Fruit fly (Drosophila melanogaster) whole organism, embryonic: ENCODE data around the gene CdGAPr.

Source experiments
- B-H1 ChIP-seq: fragments of 200-800 bp; sonication (Bioruptor generic); IDR thresholded peaks from 3 replicates; pipeline ENCODE4 v1.3.6; 2022; ENCODE audit warnings: missing biosample characterization, missing genetic modification characterization
- CG10209 ChIP-seq: fragments of 200-800 bp; sonication (Bioruptor generic); optimal IDR thresholded peaks from 3 replicates; lab custom pipeline; 2017; ENCODE audit warnings: missing biosample characterization, mild to moderate bottlenecking, missing genetic modification characterization, missing genetic modification reagents
- CG12219 ChIP-seq: fragments of 200-800 bp; sonication (Bioruptor generic); optimal IDR thresholded peaks from 3 replicates; lab custom pipeline; 2018; ENCODE audit warnings: missing biosample characterization, mild to moderate bottlenecking, missing genetic modification characterization
- CG14050 ChIP-seq: fragments of 200-800 bp; sonication (Bioruptor generic); IDR thresholded peaks from 3 replicates; pipeline ENCODE4 v1.3.6; 2022; ENCODE audit warnings: missing biosample characterization, missing genetic modification characterization
- CG15011 ChIP-seq: fragments of 200-800 bp; sonication (Bioruptor generic); optimal IDR thresholded peaks from 3 replicates; lab custom pipeline; 2018; ENCODE audit warnings: missing biosample characterization, mild to moderate bottlenecking, missing genetic modification characterization
- CG15696 ChIP-seq: fragments of 200-800 bp; sonication (Bioruptor generic); optimal IDR thresholded peaks from 2 replicates; lab custom pipeline; 2019; ENCODE audit warnings: missing biosample characterization, mild to moderate bottlenecking, missing genetic modification characterization, moderate library complexity
- CG16815 ChIP-seq: fragments of 200-800 bp; sonication (Bioruptor generic); optimal IDR thresholded peaks from 3 replicates; lab custom pipeline; 2017; ENCODE audit warnings: missing biosample characterization, mild to moderate bottlenecking, missing genetic modification characterization
- CG17385 ChIP-seq: fragments of 200-800 bp; sonication (Bioruptor generic); optimal IDR thresholded peaks from 3 replicates; lab custom pipeline; 2018; ENCODE audit warnings: missing biosample characterization, mild to moderate bottlenecking, missing genetic modification characterization
- CG17568 ChIP-seq: fragments of 200-800 bp; sonication (Bioruptor generic); optimal IDR thresholded peaks from 2 replicates; lab custom pipeline; 2018; ENCODE audit warnings: missing biosample characterization, mild to moderate bottlenecking, missing genetic modification characterization, moderate library complexity
- CG17802 ChIP-seq: fragments of 200-800 bp; sonication (Bioruptor generic); optimal IDR thresholded peaks from 2 replicates; lab custom pipeline; 2018; ENCODE audit warnings: missing biosample characterization, mild to moderate bottlenecking, missing genetic modification characterization, moderate library complexity
- CG1792 ChIP-seq: fragments of 200-800 bp; sonication (Bioruptor generic); optimal IDR thresholded peaks from 2 replicates; lab custom pipeline; 2016; ENCODE audit warnings: missing biosample characterization, missing genetic modification characterization
- CG2199 ChIP-seq: fragments of 200-800 bp; sonication (Bioruptor generic); IDR thresholded peaks from 3 replicates; pipeline ENCODE4 v1.3.6; 2022; ENCODE audit warnings: missing biosample characterization, missing genetic modification characterization
- CG2678 ChIP-seq: fragments of 200-800 bp; sonication (Bioruptor generic); optimal IDR thresholded peaks from 3 replicates; lab custom pipeline; 2019; ENCODE audit warnings: missing biosample characterization, mild to moderate bottlenecking, missing genetic modification characterization, moderate library complexity
- CG34224 ChIP-seq: fragments of 200-800 bp; sonication (Bioruptor generic); IDR thresholded peaks from 3 replicates; pipeline ENCODE4 v1.3.6; 2022; ENCODE audit warnings: missing biosample characterization, missing genetic modification characterization; ENCODE audit not compliant: partially characterized antibody
- CG42726 ChIP-seq: fragments of 200-800 bp; sonication (Bioruptor generic); IDR thresholded peaks from 2 replicates; pipeline ENCODE4 v1.3.6; 2022; ENCODE audit warnings: missing biosample characterization, missing genetic modification characterization; ENCODE audit not compliant: partially characterized antibody
- CG5953 ChIP-seq: fragments of 200-800 bp; sonication (Bioruptor generic); IDR thresholded peaks from 2 replicates; pipeline ENCODE4 v1.3.6; 2022; ENCODE audit warnings: missing biosample characterization, missing genetic modification characterization
- CG6683 ChIP-seq: fragments of 200-800 bp; sonication (Bioruptor generic); optimal IDR thresholded peaks from 2 replicates; lab custom pipeline; 2017; ENCODE audit warnings: missing biosample characterization, mild to moderate bottlenecking, missing genetic modification characterization, missing genetic modification reagents
- CG7357 ChIP-seq: fragments of 200-800 bp; sonication (Bioruptor generic); IDR thresholded peaks from 3 replicates; pipeline ENCODE4 v1.3.6; 2022; ENCODE audit warnings: missing biosample characterization, missing genetic modification characterization
- CG8359 ChIP-seq: fragments of 200-800 bp; sonication (Bioruptor generic); optimal IDR thresholded peaks from 2 replicates; lab custom pipeline; 2017; ENCODE audit warnings: missing biosample characterization, mild to moderate bottlenecking, missing genetic modification characterization, borderline replicate concordance
- CG9215 ChIP-seq: fragments of 200-800 bp; sonication (Bioruptor generic); IDR thresholded peaks from 2 replicates; pipeline ENCODE4 v1.3.6; 2022; ENCODE audit warnings: missing biosample characterization, missing genetic modification characterization
- CoRest ChIP-seq: fragments of 200-800 bp; sonication (Bioruptor generic); optimal IDR thresholded peaks from 3 replicates; lab custom pipeline; 2018; ENCODE audit warnings: missing biosample characterization, mild to moderate bottlenecking, missing genetic modification characterization, moderate library complexity
- Dfd ChIP-seq, 2 experiments: fragments of >200 bp; optimal IDR thresholded peaks; 2 replicates each; lab custom pipeline; 2017; ENCODE audit warnings: missing biosample characterization in 2 of 2, missing genetic modification characterization in 2 of 2
- Gug ChIP-seq: fragments of 200-800 bp; sonication (Bioruptor generic); IDR thresholded peaks from 4 replicates; pipeline ENCODE4 v1.3.6; 2022; ENCODE audit warnings: missing biosample characterization, missing genetic modification characterization
- Hmr ChIP-seq: fragments of 200-800 bp; sonication (Bioruptor generic); optimal IDR thresholded peaks from 3 replicates; lab custom pipeline; 2017; ENCODE audit warnings: mild to moderate bottlenecking, missing biosample characterization, missing genetic modification reagents, missing genetic modification characterization
- Kr ChIP-seq: fragments of 200-800 bp; sonication (Bioruptor generic); optimal IDR thresholded peaks from 2 replicates; lab custom pipeline; 2017; ENCODE audit warnings: missing biosample characterization, mild to moderate bottlenecking, missing genetic modification characterization
- Myb ChIP-seq: fragments of 200-800 bp; sonication (Bioruptor generic); optimal IDR thresholded peaks from 2 replicates; lab custom pipeline; 2016; ENCODE audit warnings: missing biosample characterization, missing genetic modification characterization
- NFAT ChIP-seq: fragments of 200-800 bp; sonication (Bioruptor generic); IDR thresholded peaks from 2 replicates; pipeline ENCODE4 v1.3.6; 2022; ENCODE audit warnings: missing biosample characterization, missing genetic modification characterization
- Scr ChIP-seq: fragments of 200-800 bp; sonication (Bioruptor generic); IDR thresholded peaks from 2 replicates; pipeline ENCODE4 v1.3.6; 2022; ENCODE audit warnings: missing biosample characterization, missing genetic modification characterization; ENCODE audit not compliant: partially characterized antibody
- Stat92E ChIP-seq, 3 experiments: fragments of >200 bp in 2 of 3; fragments of 200-800 bp in 1 of 3; sonication (Bioruptor generic) in 1 of 3; optimal IDR thresholded peaks; 2 replicates each; lab custom pipeline; 2017 to 2019; ENCODE audit warnings: missing biosample characterization in 3 of 3, missing genetic modification characterization in 3 of 3, mild to moderate bottlenecking in 1 of 3, moderate library complexity in 1 of 3
- amos ChIP-seq: fragments of 200-800 bp; sonication (Bioruptor generic); IDR thresholded peaks from 2 replicates; pipeline ENCODE4 v1.3.6; 2022; ENCODE audit warnings: missing biosample characterization, missing genetic modification characterization; ENCODE audit not compliant: partially characterized antibody
- croc ChIP-seq: fragments of 200-800 bp; sonication (Bioruptor generic); conservative IDR thresholded peaks from 3 replicates; pipeline ENCODE4 v1.3.6; 2022; ENCODE audit warnings: missing biosample characterization, missing genetic modification characterization
- dimm ChIP-seq: fragments of 200-800 bp; sonication (Bioruptor generic); IDR thresholded peaks from 2 replicates; pipeline ENCODE4 v1.3.6; 2022; ENCODE audit warnings: missing biosample characterization, missing genetic modification characterization
- dmrt11E ChIP-seq: fragments of 200-800 bp; sonication (Bioruptor generic); optimal IDR thresholded peaks from 3 replicates; lab custom pipeline; 2018; ENCODE audit warnings: missing biosample characterization, mild to moderate bottlenecking, missing genetic modification characterization, moderate library complexity
- dpn ChIP-seq, 2 experiments: fragments of 200-800 bp; sonication (Bioruptor generic); optimal IDR thresholded peaks; 3 replicates each; lab custom pipeline; 2016; ENCODE audit warnings: missing biosample characterization in 2 of 2, missing genetic modification characterization in 2 of 2
- eyg ChIP-seq: fragments of 200-800 bp; sonication (Bioruptor generic); optimal IDR thresholded peaks from 3 replicates; lab custom pipeline; 2016; ENCODE audit warnings: missing biosample characterization, missing genetic modification characterization
- fd96Cb ChIP-seq: fragments of 200-800 bp; sonication (Bioruptor generic); optimal IDR thresholded peaks from 2 replicates; lab custom pipeline; 2018; ENCODE audit warnings: missing biosample characterization, mild to moderate bottlenecking, missing genetic modification characterization, moderate library complexity
- ftz-f1 ChIP-seq: fragments of 200-800 bp; sonication (Bioruptor generic); optimal IDR thresholded peaks from 2 replicates; lab custom pipeline; 2016; ENCODE audit warnings: missing biosample characterization, missing genetic modification characterization
- lbe ChIP-seq: fragments of 200-800 bp; sonication (Bioruptor generic); optimal IDR thresholded peaks from 2 replicates; lab custom pipeline; 2016; ENCODE audit warnings: missing biosample characterization, mild to moderate bottlenecking, missing genetic modification characterization
- luna ChIP-seq: fragments of 200-800 bp; sonication (Bioruptor generic); optimal IDR thresholded peaks from 2 replicates; lab custom pipeline; 2016; ENCODE audit warnings: missing biosample characterization, missing genetic modification characterization
- nom ChIP-seq: fragments of 200-800 bp; sonication (Bioruptor generic); optimal IDR thresholded peaks from 2 replicates; lab custom pipeline; 2017; ENCODE audit warnings: missing biosample characterization, missing genetic modification characterization, mild to moderate bottlenecking, moderate library complexity, missing genetic modification reagents
- pum ChIP-seq: fragments of 200-800 bp; sonication (Bioruptor generic); optimal IDR thresholded peaks from 2 replicates; lab custom pipeline; 2016; ENCODE audit warnings: missing biosample characterization, missing genetic modification characterization
- run ChIP-seq: fragments of 200-800 bp; sonication (Bioruptor generic); optimal IDR thresholded peaks from 3 replicates; lab custom pipeline; 2018; ENCODE audit warnings: missing biosample characterization, mild to moderate bottlenecking, missing genetic modification characterization
- ssp ChIP-seq: fragments of 200-800 bp; sonication (Bioruptor generic); IDR thresholded peaks from 2 replicates; pipeline ENCODE4 v1.3.6; 2022; ENCODE audit warnings: missing biosample characterization, missing genetic modification characterization
- tna ChIP-seq: fragments of 200-800 bp; sonication (Bioruptor generic); IDR thresholded peaks from 2 replicates; pipeline ENCODE4 v1.3.6; 2022; ENCODE audit warnings: missing biosample characterization, missing genetic modification characterization; ENCODE audit not compliant: partially characterized antibody
- toy ChIP-seq: fragments of 200-800 bp; sonication (Bioruptor generic); IDR thresholded peaks from 2 replicates; pipeline ENCODE4 v1.3.6; 2022; ENCODE audit warnings: missing biosample characterization, missing genetic modification characterization
- z ChIP-seq: fragments of 200-800 bp; sonication (Bioruptor generic); IDR thresholded peaks from 3 replicates; pipeline ENCODE4 v1.3.6; 2022; ENCODE audit warnings: missing biosample characterization, missing genetic modification characterization
- zen ChIP-seq: fragments of 200-800 bp; sonication (Bioruptor generic); optimal IDR thresholded peaks from 3 replicates; lab custom pipeline; 2018; ENCODE audit warnings: missing biosample characterization, mild to moderate bottlenecking, missing genetic modification characterization, moderate library complexity
- zen2 ChIP-seq: fragments of 200-800 bp; sonication (Bioruptor generic); IDR thresholded peaks from 3 replicates; pipeline ENCODE4 v1.3.6; 2022; ENCODE audit warnings: missing biosample characterization, missing genetic modification characterization; ENCODE audit not compliant: partially characterized antibody

The CdGAPr gene

dm6 chr2L:19758511-19759128 lies 33.1 kb downstream of the CdGAPr start, which contains the start of the genes CG10628 and Dus3 (continued):
- TF ChIP-seq Dfd (GFP tag; optimal IDR thresholded peaks at IDR 0.05; lab: Kevin White, UChicago) (no peak), CG17802 (tag; lab: Kevin White, UChicago) (peak; percentile 76), Stat92E (GFP tag; optimal IDR thresholded peaks at IDR 0.05; lab: Kevin White, UChicago) (peak in 1 of 3 experiments; percentile 0), tna (GFP tag; lab: Robert Waterston, UW) (no peak), CG16815 (peak; percentile 79), CG2199 (GFP tag; lab: Robert Waterston, UW) (peak; percentile 94), nom (GFP tag; lab: Kevin White, UChicago) (peak; percentile 64), eyg (peak; percentile 84), lbe (GFP tag; lab: Kevin White, UChicago) (peak; percentile 59), Hmr (peak; percentile 91), CG42726 (peak; percentile 45; the same call in 1 of the 2 replicates), Myb (GFP tag; lab: Kevin White, UChicago) (peak; percentile 73), fd96Cb (tag; lab: Kevin White, UChicago) (peak; percentile 89), CG1792 (GFP tag; lab: Kevin White, UChicago) (peak; percentile 89), Scr (GFP tag; lab: Robert Waterston, UW) (peak; percentile 68), ssp (peak; percentile 80), CG17385 (GFP tag; lab: Kevin White, UChicago) (peak; percentile 98), NFAT (GFP tag; lab: Robert Waterston, UW) (peak; percentile 91), CG10209 (GFP tag; lab: Kevin White, UChicago) (peak; percentile 88), Gug (peak; percentile 88), toy (GFP tag; lab: Robert Waterston, UW) (peak; percentile 64), CG6683 (GFP tag; lab: Kevin White, UChicago) (peak; percentile 73), Kr (GFP tag; lab: Kevin White, UChicago) (no peak), dimm (peak; percentile 75), B-H1 (peak; percentile 88), z (peak; percentile 46; the same call in 1 of the 3 replicates), CG34224 (peak; percentile 64; the same call in 2 of the 3 replicates), CG2678 (tag; lab: Kevin White, UChicago) (peak; percentile 91), CG12219 (GFP tag; lab: Kevin White, UChicago) (peak; percentile 71), CoRest (tag; lab: Kevin White, UChicago) (peak; percentile 93), CG15011 (peak; percentile 80), CG9215 (GFP tag; lab: Robert Waterston, UW) (peak; percentile 91), luna (GFP tag; lab: Kevin White, UChicago) (peak; percentile 91), zen2 (GFP tag; lab: Robert Waterston, UW) (no peak; the same call in 2 of the 3 replicates), dpn (GFP tag; optimal IDR thresholded peaks at IDR 0.05; lab: Kevin White, UChicago) (peak; percentile 95), pum (peak; percentile 95), CG5953 (GFP tag; lab: Robert Waterston, UW) (peak; percentile 86), CG8359 (GFP tag; lab: Kevin White, UChicago) (peak; percentile 59), CG17568 (GFP tag; lab: Kevin White, UChicago) (no peak), CG14050 (peak; percentile 88), CG7357 (GFP tag; lab: Robert Waterston, UW) (peak; percentile 86), dmrt11E (tag; lab: Kevin White, UChicago) (peak; percentile 81), amos (GFP tag; lab: Robert Waterston, UW) (peak; percentile 47; the same call in 1 of the 2 replicates), croc (GFP tag; lab: Robert Waterston, UW) (peak; percentile 86), CG15696 (peak; percentile 86), ftz-f1 (peak; percentile 37), run (peak; percentile 64), zen (tag; lab: Kevin White, UChicago) (peak; percentile 83)
